Fruit fly (Drosophila melanogaster) whole organism, embryonic: ENCODE results near the gene twr.

Experiments
- ATbp ChIP-seq: fragments of 200-800 bp; sonication (Bioruptor generic); optimal IDR thresholded peaks from 2 replicates; lab custom pipeline; 2017; ENCODE audit warnings: missing biosample characterization, mild to moderate bottlenecking, missing genetic modification characterization, missing genetic modification reagents
- Atf-2 ChIP-seq: fragments of 200-800 bp; sonication (Bioruptor generic); optimal IDR thresholded peaks from 2 replicates; lab custom pipeline; 2016; ENCODE audit warnings: missing biosample characterization, missing genetic modification characterization
- C15 ChIP-seq: fragments of 200-800 bp; sonication (Bioruptor generic); IDR thresholded peaks from 3 replicates; pipeline ENCODE4 v1.3.6; 2022; ENCODE audit warnings: missing biosample characterization, missing genetic modification characterization
- CG10321 ChIP-seq: fragments of 200-800 bp; sonication (Bioruptor generic); IDR thresholded peaks from 2 replicates; pipeline ENCODE4 v1.3.6; 2022; ENCODE audit warnings: missing biosample characterization, missing genetic modification characterization
- CG1233 ChIP-seq: fragments of 200-800 bp; sonication (Bioruptor generic); optimal IDR thresholded peaks from 4 replicates; lab custom pipeline; 2018; ENCODE audit warnings: missing biosample characterization, mild to moderate bottlenecking, missing genetic modification characterization
- CG14050 ChIP-seq: fragments of 200-800 bp; sonication (Bioruptor generic); IDR thresholded peaks from 3 replicates; pipeline ENCODE4 v1.3.6; 2022; ENCODE audit warnings: missing biosample characterization, missing genetic modification characterization
- CG15514 ChIP-seq: fragments of 200-800 bp; sonication (Bioruptor generic); optimal IDR thresholded peaks from 3 replicates; lab custom pipeline; 2017; ENCODE audit warnings: missing biosample characterization, missing genetic modification characterization, mild to moderate bottlenecking, moderate library complexity, missing genetic modification reagents
- CG17186 ChIP-seq: fragments of 200-800 bp; sonication (Bioruptor generic); optimal IDR thresholded peaks from 3 replicates; lab custom pipeline; 2017; ENCODE audit warnings: missing biosample characterization, missing genetic modification reagents, missing genetic modification characterization
- CG17359 ChIP-seq: fragments of 200-800 bp; sonication (Bioruptor generic); optimal IDR thresholded peaks from 3 replicates; lab custom pipeline; 2018; ENCODE audit warnings: missing biosample characterization, mild to moderate bottlenecking, missing genetic modification characterization, moderate library complexity
- CG17912 ChIP-seq: fragments of 200-800 bp; sonication (Bioruptor generic); optimal IDR thresholded peaks from 2 replicates; lab custom pipeline; 2018; ENCODE audit warnings: missing biosample characterization, mild to moderate bottlenecking, missing genetic modification characterization
- CG18262 ChIP-seq: fragments of 200-800 bp; optimal IDR thresholded peaks from 3 replicates; lab custom pipeline; 2019; ENCODE audit warnings: missing biosample characterization, mild to moderate bottlenecking, missing genetic modification characterization, moderate library complexity
- CG1832 ChIP-seq: fragments of 200-800 bp; sonication (Bioruptor generic); optimal IDR thresholded peaks from 2 replicates; lab custom pipeline; 2017; ENCODE audit warnings: missing biosample characterization, mild to moderate bottlenecking, missing genetic modification characterization, inconsistent platforms
- CG18619 ChIP-seq: fragments of 200-800 bp; sonication (Bioruptor generic); optimal IDR thresholded peaks from 3 replicates; lab custom pipeline; 2017; ENCODE audit warnings: missing biosample characterization, mild to moderate bottlenecking, missing genetic modification characterization
- CG2875 ChIP-seq: fragments of 200-800 bp; sonication (Bioruptor generic); optimal IDR thresholded peaks from 2 replicates; lab custom pipeline; 2017; ENCODE audit warnings: missing biosample characterization, mild to moderate bottlenecking, missing genetic modification characterization, missing genetic modification reagents
- CG30403 ChIP-seq: fragments of 200-800 bp; sonication (Bioruptor generic); optimal IDR thresholded peaks from 3 replicates; lab custom pipeline; 2016; ENCODE audit warnings: missing biosample characterization, missing genetic modification characterization
- CG3995 ChIP-seq: fragments of 200-800 bp; sonication (Bioruptor generic); optimal IDR thresholded peaks from 3 replicates; lab custom pipeline; 2016; ENCODE audit warnings: missing biosample characterization, missing genetic modification characterization
- CG4730 ChIP-seq: fragments of 200-800 bp; sonication (Bioruptor generic); IDR thresholded peaks from 2 replicates; pipeline ENCODE4 v1.3.6; 2022; ENCODE audit warnings: missing biosample characterization, missing genetic modification characterization
- CG7357 ChIP-seq: fragments of 200-800 bp; sonication (Bioruptor generic); IDR thresholded peaks from 3 replicates; pipeline ENCODE4 v1.3.6; 2022; ENCODE audit warnings: missing biosample characterization, missing genetic modification characterization
- CG7556 ChIP-seq: fragments of 200-800 bp; sonication (Bioruptor generic); optimal IDR thresholded peaks from 2 replicates; lab custom pipeline; 2017; ENCODE audit warnings: missing biosample characterization, mild to moderate bottlenecking, missing genetic modification characterization
- CG7786 ChIP-seq: fragments of 200-800 bp; sonication (Bioruptor generic); optimal IDR thresholded peaks from 2 replicates; lab custom pipeline; 2016; ENCODE audit warnings: missing biosample characterization, missing genetic modification characterization
- CG8281 ChIP-seq: fragments of 200-800 bp; sonication (Bioruptor generic); optimal IDR thresholded peaks from 2 replicates; lab custom pipeline; 2018; ENCODE audit warnings: missing biosample characterization, mild to moderate bottlenecking, missing genetic modification characterization, moderate library complexity
- CG9876 ChIP-seq: fragments of 200-800 bp; sonication (Bioruptor generic); optimal IDR thresholded peaks from 2 replicates; lab custom pipeline; 2016; ENCODE audit warnings: missing biosample characterization, missing genetic modification characterization
- Fer3 ChIP-seq: fragments of 200-800 bp; sonication (Bioruptor generic); optimal IDR thresholded peaks from 2 replicates; lab custom pipeline; 2018; ENCODE audit warnings: missing biosample characterization, mild to moderate bottlenecking, missing genetic modification characterization, moderate library complexity
- Gug ChIP-seq: fragments of 200-800 bp; sonication (Bioruptor generic); IDR thresholded peaks from 4 replicates; pipeline ENCODE4 v1.3.6; 2022; ENCODE audit warnings: missing biosample characterization, missing genetic modification characterization
- HmgZ ChIP-seq: fragments of 200-800 bp; sonication (Bioruptor generic); optimal IDR thresholded peaks from 2 replicates; lab custom pipeline; 2018; ENCODE audit warnings: missing biosample characterization, mild to moderate bottlenecking, missing genetic modification characterization
- Hr78 ChIP-seq, 2 experiments: fragments of 200-800 bp in 1 of 2; fragments of >200 bp in 1 of 2; sonication (Bioruptor generic) in 1 of 2; optimal IDR thresholded peaks; 2 replicates each; lab custom pipeline; 2017 to 2019; ENCODE audit warnings: missing biosample characterization in 2 of 2, missing genetic modification characterization in 2 of 2, mild to moderate bottlenecking in 1 of 2, moderate library complexity in 1 of 2
- Kr ChIP-seq: fragments of 200-800 bp; sonication (Bioruptor generic); optimal IDR thresholded peaks from 2 replicates; lab custom pipeline; 2017; ENCODE audit warnings: missing biosample characterization, mild to moderate bottlenecking, missing genetic modification characterization
- NC2β ChIP-seq: fragments of 200-800 bp; sonication (Bioruptor generic); optimal IDR thresholded peaks from 2 replicates; lab custom pipeline; 2016; ENCODE audit warnings: missing biosample characterization, missing genetic modification characterization
- Poxn ChIP-seq: fragments of 200-800 bp; sonication (Bioruptor generic); IDR thresholded peaks from 2 replicates; pipeline ENCODE4 v1.3.6; 2022; ENCODE audit warnings: missing biosample characterization, missing genetic modification characterization
- Scr ChIP-seq: fragments of 200-800 bp; sonication (Bioruptor generic); IDR thresholded peaks from 2 replicates; pipeline ENCODE4 v1.3.6; 2022; ENCODE audit warnings: missing biosample characterization, missing genetic modification characterization; ENCODE audit not compliant: partially characterized antibody
- Usf ChIP-seq: fragments of 200-800 bp; sonication (Bioruptor generic); optimal IDR thresholded peaks from 2 replicates; lab custom pipeline; 2017; ENCODE audit warnings: missing genotype, missing biosample characterization, missing genetic modification characterization
- aop ChIP-seq: fragments of 200-800 bp; sonication (Bioruptor generic); IDR thresholded peaks from 2 replicates; pipeline ENCODE4 v1.3.6; 2022; ENCODE audit warnings: missing biosample characterization, missing genetic modification characterization
- ap ChIP-seq: fragments of 200-800 bp; sonication (Bioruptor generic); IDR thresholded peaks from 2 replicates; pipeline ENCODE4 v1.3.6; 2022; ENCODE audit warnings: missing biosample characterization, missing genetic modification characterization
- btn ChIP-seq: fragments of 200-800 bp; sonication (Bioruptor generic); optimal IDR thresholded peaks from 2 replicates; lab custom pipeline; 2016; ENCODE audit warnings: missing biosample characterization, missing genetic modification characterization
- cato ChIP-seq: fragments of 200-800 bp; sonication (Bioruptor generic); optimal IDR thresholded peaks from 2 replicates; lab custom pipeline; 2016; ENCODE audit warnings: missing biosample characterization, missing genetic modification characterization, borderline replicate concordance
- dati ChIP-seq: fragments of 200-800 bp; sonication (Bioruptor generic); IDR thresholded peaks from 2 replicates; pipeline ENCODE4 v1.3.6; 2022; ENCODE audit warnings: missing biosample characterization, missing genetic modification characterization
- disco-r ChIP-seq: fragments of 200-800 bp; sonication (Bioruptor generic); optimal IDR thresholded peaks from 2 replicates; lab custom pipeline; 2016; ENCODE audit warnings: missing biosample characterization, missing genetic modification characterization
- dm ChIP-seq: fragments of 200-800 bp; sonication (Bioruptor generic); optimal IDR thresholded peaks from 3 replicates; lab custom pipeline; 2016; ENCODE audit warnings: missing biosample characterization, missing genetic modification characterization
- en ChIP-seq: fragments of 200-800 bp; sonication (Bioruptor generic); optimal IDR thresholded peaks from 2 replicates; lab custom pipeline; 2016; ENCODE audit warnings: missing biosample characterization, missing genetic modification characterization
- grau ChIP-seq: fragments of 200-800 bp; optimal IDR thresholded peaks from 3 replicates; lab custom pipeline; 2019; ENCODE audit warnings: missing biosample characterization, mild to moderate bottlenecking, missing genetic modification characterization, moderate library complexity
- hbn ChIP-seq: fragments of 200-800 bp; sonication (Bioruptor generic); IDR thresholded peaks from 2 replicates; pipeline ENCODE4 v1.3.6; 2022; ENCODE audit warnings: missing biosample characterization, missing genetic modification characterization; ENCODE audit not compliant: partially characterized antibody
- lbe ChIP-seq: fragments of 200-800 bp; sonication (Bioruptor generic); optimal IDR thresholded peaks from 2 replicates; lab custom pipeline; 2016; ENCODE audit warnings: missing biosample characterization, mild to moderate bottlenecking, missing genetic modification characterization
- luna ChIP-seq: fragments of 200-800 bp; sonication (Bioruptor generic); optimal IDR thresholded peaks from 2 replicates; lab custom pipeline; 2016; ENCODE audit warnings: missing biosample characterization, missing genetic modification characterization
- mam ChIP-seq: fragments of 200-800 bp; sonication (Bioruptor generic); optimal IDR thresholded peaks from 3 replicates; lab custom pipeline; 2016; ENCODE audit warnings: missing biosample characterization, missing genetic modification characterization
- nerfin-2 ChIP-seq: fragments of 200-800 bp; sonication (Bioruptor generic); IDR thresholded peaks from 2 replicates; pipeline ENCODE4 v1.3.6; 2022; ENCODE audit warnings: missing biosample characterization, missing genetic modification characterization; ENCODE audit not compliant: partially characterized antibody
- ranshi ChIP-seq: fragments of 200-800 bp; sonication (Bioruptor generic); IDR thresholded peaks from 2 replicates; pipeline ENCODE4 v1.3.6; 2022; ENCODE audit warnings: missing biosample characterization, missing genetic modification characterization
- rib ChIP-seq: fragments of 200-800 bp; sonication (Bioruptor generic); IDR thresholded peaks from 2 replicates; pipeline ENCODE4 v1.3.6; 2022; ENCODE audit warnings: missing biosample characterization, missing genetic modification characterization
- schlank ChIP-seq: fragments of 200-800 bp; sonication (Bioruptor generic); optimal IDR thresholded peaks from 2 replicates; lab custom pipeline; 2018; ENCODE audit warnings: missing biosample characterization, mild to moderate bottlenecking, missing genetic modification characterization
- sens-2 ChIP-seq: fragments of 200-800 bp; sonication (Bioruptor generic); IDR thresholded peaks from 2 replicates; pipeline ENCODE4 v1.3.6; 2022; ENCODE audit warnings: missing biosample characterization, missing genetic modification characterization
- toy ChIP-seq: fragments of 200-800 bp; sonication (Bioruptor generic); IDR thresholded peaks from 2 replicates; pipeline ENCODE4 v1.3.6; 2022; ENCODE audit warnings: missing biosample characterization, missing genetic modification characterization
- wdn ChIP-seq: fragments of 200-800 bp; sonication (Bioruptor generic); IDR thresholded peaks from 2 replicates; pipeline ENCODE4 v1.3.6; 2022; ENCODE audit warnings: missing biosample characterization, missing genetic modification characterization
- zen ChIP-seq: fragments of 200-800 bp; sonication (Bioruptor generic); optimal IDR thresholded peaks from 3 replicates; lab custom pipeline; 2018; ENCODE audit warnings: missing biosample characterization, mild to moderate bottlenecking, missing genetic modification characterization, moderate library complexity

twr gene

dm6 chr3R:6659941-6660340 is 2.3 kb downstream of the twr start, which contains the start of gene agt (continued):
- TF ChIP-seq C15 (GFP tag; lab: Robert Waterston, UW) (no peak), Poxn (no peak), Gug (GFP tag; lab: Robert Waterston, UW) (no peak), zen (tag; lab: Kevin White, UChicago) (peak; percentile 76), CG9876 (GFP tag; lab: Kevin White, UChicago) (no peak), CG7357 (GFP tag; lab: Robert Waterston, UW) (no peak), aop (GFP tag; lab: Robert Waterston, UW) (no peak), grau (peak; percentile 16), ATbp (GFP tag; lab: Kevin White, UChicago) (no peak), CG17359 (tag; lab: Kevin White, UChicago) (no peak), sens-2 (GFP tag; lab: Robert Waterston, UW) (no peak), hbn (GFP tag; lab: Robert Waterston, UW) (no peak), CG8281 (tag; lab: Kevin White, UChicago) (no peak), cato (GFP tag; lab: Kevin White, UChicago) (no peak), Scr (GFP tag; lab: Robert Waterston, UW) (peak; percentile 21; the same call in 1 of the 2 replicates), rib (GFP tag; lab: Robert Waterston, UW) (no peak), Usf (GFP tag; lab: Kevin White, UChicago) (no peak), CG2875 (GFP tag; lab: Kevin White, UChicago) (no peak), CG7786 (no peak), Atf-2 (GFP tag; lab: Kevin White, UChicago) (no peak), CG17186 (GFP tag; lab: Kevin White, UChicago) (peak; percentile 2), ranshi (GFP tag; lab: Robert Waterston, UW) (no peak), CG18619 (GFP tag; lab: Kevin White, UChicago) (no peak), NC2β (peak; percentile 3), ap (GFP tag; lab: Robert Waterston, UW) (no peak), dm (GFP tag; lab: Kevin White, UChicago) (no peak), CG18262 (no peak), wdn (GFP tag; lab: Robert Waterston, UW) (no peak), CG15514 (GFP tag; lab: Kevin White, UChicago) (peak; percentile 73), CG14050 (GFP tag; lab: Robert Waterston, UW) (no peak), HmgZ (tag; lab: Kevin White, UChicago) (peak; percentile 77), Fer3 (no peak), Hr78 (GFP tag; optimal IDR thresholded peaks at IDR 0.05; lab: Kevin White, UChicago) (no peak), nerfin-2 (GFP tag; lab: Robert Waterston, UW) (no peak), luna (GFP tag; lab: Kevin White, UChicago) (no peak), toy (GFP tag; lab: Robert Waterston, UW) (no peak), CG1233 (no peak), mam (GFP tag; lab: Kevin White, UChicago) (no peak), Kr (GFP tag; lab: Kevin White, UChicago) (no peak), lbe (no peak), en (GFP tag; lab: Kevin White, UChicago) (no peak), CG1832 (GFP tag; lab: Kevin White, UChicago) (no peak), CG7556 (GFP tag; lab: Kevin White, UChicago) (no peak), btn (no peak), disco-r (no peak), CG10321 (GFP tag; lab: Robert Waterston, UW) (no peak), dati (GFP tag; lab: Robert Waterston, UW) (no peak), CG30403 (GFP tag; lab: Kevin White, UChicago) (no peak), CG17912 (GFP tag; lab: Kevin White, UChicago) (peak; percentile 5), schlank (tag; lab: Kevin White, UChicago) (no peak), CG3995 (GFP tag; lab: Kevin White, UChicago) (peak; percentile 80), CG4730 (GFP tag; lab: Robert Waterston, UW) (no peak)
